Worm (Caenorhabditis elegans): ENCODE results near the gene acl-13.
A peak's percentile ranks its signal among the peaks of the same experiment; 100 is the strongest.

DNA sequence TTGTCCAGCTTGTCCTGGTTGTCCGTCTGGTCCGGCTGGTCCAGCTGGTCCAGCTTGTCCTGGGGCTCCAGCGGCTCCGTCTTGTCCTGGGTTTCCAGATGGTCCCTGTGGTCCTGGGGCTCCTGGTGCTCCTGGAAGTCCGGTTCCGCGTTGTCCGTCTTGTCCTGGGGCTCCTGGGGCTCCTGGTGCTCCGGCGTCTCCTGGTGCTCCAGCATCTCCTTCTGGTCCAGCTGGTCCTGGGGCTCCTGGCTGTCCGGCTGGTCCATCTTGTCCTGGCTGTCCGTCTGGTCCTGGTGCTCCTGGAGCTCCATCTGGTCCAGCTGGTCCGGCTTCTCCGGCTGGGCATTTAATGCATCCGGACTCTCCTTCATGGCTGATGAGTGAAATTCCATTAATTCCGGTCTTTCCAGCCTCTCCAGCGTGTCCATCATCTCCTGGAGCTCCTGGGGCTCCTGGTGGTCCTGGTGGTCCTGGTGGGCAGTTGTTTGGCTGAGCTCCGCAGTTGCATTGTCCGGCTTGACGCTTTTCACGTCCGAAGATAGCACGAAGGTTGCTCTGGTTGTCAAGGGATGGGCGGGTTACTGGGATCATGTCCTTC lies 17.5 kb downstream of the acl-13 start:
- no peak for TF ChIP-seq ref-1 (GFP tag; conservative IDR thresholded peaks at IDR 0.05)
- TF ChIP-seq tab-1 (GFP tag; IDR thresholded peaks at IDR 0.05) = 0 out of 2 replicates have a peak, but pooled peaks have one; percentile 31
- TF ChIP-seq cog-1 (tag; optimal IDR thresholded peaks at IDR 0.05) = no peak
- no peak for TF ChIP-seq flt-1 (GFP tag; IDR thresholded peaks at IDR 0.05)
- TF ChIP-seq ztf-23 (GFP tag; IDR thresholded peaks at IDR 0.05) = no peak
- no peak for TF ChIP-seq med-1 (GFP tag; optimal IDR thresholded peaks at IDR 0.05; ENCODE audit: insufficient read depth)

Data from whole organism, midembryonic.